Worm (Caenorhabditis elegans): ENCODE data around the gene dhps-1.

dhps-1 gene

DNA sequence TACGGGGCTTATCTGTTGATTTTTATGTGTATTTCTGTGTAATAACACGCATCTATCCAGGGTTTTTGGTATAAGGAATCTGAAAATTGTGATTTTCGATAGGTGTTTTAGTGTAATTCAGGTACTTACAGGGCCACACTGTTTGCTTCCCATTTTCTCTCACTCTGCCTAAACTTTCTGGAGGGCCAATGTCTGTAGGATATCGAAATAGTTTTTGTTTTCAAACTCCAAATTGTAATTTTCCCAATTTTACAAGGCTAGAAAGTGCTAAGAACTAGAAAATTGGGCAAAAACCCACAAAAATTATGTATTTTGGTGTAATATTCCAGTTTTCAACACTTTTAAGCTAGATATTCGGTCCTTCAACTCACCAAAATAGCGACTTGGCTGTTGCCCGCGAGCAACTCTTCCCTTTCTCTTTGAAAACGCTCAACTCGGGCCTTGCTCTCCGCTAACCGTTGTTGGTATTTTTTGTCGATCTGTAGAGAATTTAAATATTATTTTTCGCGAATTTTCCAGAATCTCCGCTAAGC, 16.0 kb upstream of the dhps-1 start:
- no peak for TF ChIP-seq Y55F3AM.14 (GFP tag; optimal IDR thresholded peaks at IDR 0.05)
- TF ChIP-seq lsy-2 (tag; optimal IDR thresholded peaks at IDR 0.05): peak in 1 of 2 experiments; percentile 10
- no peak for TF ChIP-seq dmd-4 (tag; optimal IDR thresholded peaks at IDR 0.05)

- TF ChIP-seq mab-5 (tag; optimal IDR thresholded peaks at IDR 0.05): no peak
- TF ChIP-seq ama-1 (optimal IDR thresholded peaks at IDR 0.05): peak; percentile 70
Measured at ce11 chrII:11977363-11977762, 15.4 kb upstream of the dhps-1 start, which contains the start of gene Y17G7B.21. Gene Y17G7B.21, minus strand, starts transcription at chrII:11977661.

DNA sequence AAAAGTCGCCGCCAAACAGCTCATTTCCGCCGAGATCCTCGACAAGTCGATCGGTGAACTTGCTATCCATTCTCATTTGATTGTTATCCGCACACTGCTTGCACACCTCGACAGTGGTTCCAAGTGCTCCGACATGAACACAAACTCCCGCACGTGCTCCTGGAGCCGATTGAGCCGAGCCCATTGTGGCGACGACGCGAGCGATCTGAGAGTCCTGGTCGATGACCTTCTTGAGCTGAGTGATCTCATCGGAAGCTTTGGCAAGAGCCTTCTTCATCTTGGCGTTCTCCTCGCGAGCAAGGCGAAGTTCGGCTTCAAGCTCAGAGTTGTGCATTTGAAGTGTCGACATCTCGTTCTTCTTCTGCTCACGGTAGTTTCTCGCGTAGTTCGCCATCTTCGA, 14.3 kb upstream of the dhps-1 start:
- TF ChIP-seq nhr-6 (tag; optimal IDR thresholded peaks at IDR 0.05) (no peak), zag-1 (tag; optimal IDR thresholded peaks at IDR 0.05) (no peak), ztf-4 (tag; optimal IDR thresholded peaks at IDR 0.05) (no peak), lin-39 (tag; optimal IDR thresholded peaks at IDR 0.05) (no peak), skn-1 (tag; optimal IDR thresholded peaks at IDR 0.05) (no peak)

DNA sequence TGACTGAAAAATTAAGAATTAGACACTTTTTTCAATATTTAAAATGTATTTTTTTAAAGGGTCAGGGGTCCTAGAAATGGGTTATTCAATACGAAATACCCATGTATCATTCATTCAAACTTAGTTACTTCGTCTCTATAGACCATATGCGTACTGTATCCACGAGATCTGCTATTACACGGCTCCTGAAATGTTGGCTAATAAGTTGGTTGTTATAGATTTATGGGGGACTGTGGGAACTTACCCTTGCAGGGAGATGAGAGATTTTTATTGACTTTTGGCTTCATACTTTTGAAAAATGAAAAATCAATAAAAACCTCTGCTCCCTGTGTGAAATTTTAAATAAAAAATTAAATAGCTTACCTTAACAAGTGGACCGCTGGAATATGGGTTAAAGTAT, 13.9 kb upstream of the dhps-1 start:
- no peak for TF ChIP-seq ceh-16 (tag; optimal IDR thresholded peaks at IDR 0.05)
- TF ChIP-seq nhr-21 (tag; optimal IDR thresholded peaks at IDR 0.05): no peak
- no peak for TF ChIP-seq nhr-12 (tag; optimal IDR thresholded peaks at IDR 0.05)
- no peak for TF ChIP-seq sma-9 (GFP tag; optimal IDR thresholded peaks at IDR 0.05)
- no peak for TF ChIP-seq sma-9 (tag; optimal IDR thresholded peaks at IDR 0.05)
- no peak for TF ChIP-seq dmd-4 (tag; optimal IDR thresholded peaks at IDR 0.05)

- TF ChIP-seq elt-3 (tag; optimal IDR thresholded peaks at IDR 0.05) (no peak), C34F6.9 (tag; optimal IDR thresholded peaks at IDR 0.05) (peak; percentile 77), ama-1 (optimal IDR thresholded peaks at IDR 0.05) (peak; percentile 64), unc-55 (GFP tag; optimal IDR thresholded peaks at IDR 0.05) (peak; percentile 23), lsy-2 (tag; optimal IDR thresholded peaks at IDR 0.05) (peak in 1 of 2 experiments; percentile 23), zag-1 (tag; optimal IDR thresholded peaks at IDR 0.05) (peak; percentile 44), mbf-1 (tag; optimal IDR thresholded peaks at IDR 0.05) (no peak)
Measured at ce11 chrII:11979449-11980095, 13.2 kb upstream of the dhps-1 start, which contains the start of the genes ash-2 and Y17G7B.20. Gene ash-2, plus strand, starts transcription at chrII:11979838. Gene Y17G7B.20, minus strand, starts transcription at chrII:11979844.

ce11 chrII:11980110-11980509, 12.7 kb upstream of the dhps-1 start:
- no peak for TF ChIP-seq ztf-11 (tag; optimal IDR thresholded peaks at IDR 0.05)
- TF ChIP-seq nhr-12 (tag; optimal IDR thresholded peaks at IDR 0.05): no peak
- TF ChIP-seq ceh-82 (tag; optimal IDR thresholded peaks at IDR 0.05): peak; percentile 46
- no peak for TF ChIP-seq peb-1 (tag; optimal IDR thresholded peaks at IDR 0.05)
- peak; percentile 92 for TF ChIP-seq sem-4 (tag; optimal IDR thresholded peaks at IDR 0.05)
- TF ChIP-seq skn-1 (tag; optimal IDR thresholded peaks at IDR 0.05): no peak
- peak; percentile 85 for TF ChIP-seq gmeb-1 (tag; optimal IDR thresholded peaks at IDR 0.05)
- TF ChIP-seq ztf-4 (tag; optimal IDR thresholded peaks at IDR 0.05): peak; percentile 80
- TF ChIP-seq mab-5 (tag; optimal IDR thresholded peaks at IDR 0.05): peak; percentile 81
- TF ChIP-seq R02D3.7 (tag; optimal IDR thresholded peaks at IDR 0.05): peak; percentile 10
- TF ChIP-seq lsy-2 (tag; optimal IDR thresholded peaks at IDR 0.05): peak; percentile 85 to 96
- no peak for TF ChIP-seq ztf-1 (GFP tag; conservative IDR thresholded peaks at IDR 0.05)
- TF ChIP-seq nhr-10 (tag; optimal IDR thresholded peaks at IDR 0.05): peak; percentile 17
- peak; percentile 72 for TF ChIP-seq egl-27 (tag; optimal IDR thresholded peaks at IDR 0.05)
- TF ChIP-seq nhr-237 (tag; optimal IDR thresholded peaks at IDR 0.05): peak; percentile 24
- no peak for TF ChIP-seq unc-62 (GFP tag; optimal IDR thresholded peaks at IDR 0.05)
- TF ChIP-seq lin-13 (GFP tag; optimal IDR thresholded peaks at IDR 0.05): peak; percentile 93
- TF ChIP-seq sma-9 (GFP tag; optimal IDR thresholded peaks at IDR 0.05): no peak
- no peak for TF ChIP-seq sma-9 (tag; optimal IDR thresholded peaks at IDR 0.05)
- TF ChIP-seq aly-2 (tag; optimal IDR thresholded peaks at IDR 0.05): no peak
- TF ChIP-seq nhr-25 (tag; optimal IDR thresholded peaks at IDR 0.05): peak; percentile 92
- TF ChIP-seq C34F6.9 (tag; optimal IDR thresholded peaks at IDR 0.05): peak; percentile 89
- peak; percentile 93 for TF ChIP-seq nhr-6 (tag; optimal IDR thresholded peaks at IDR 0.05)
- no peak for TF ChIP-seq lin-39 (tag; optimal IDR thresholded peaks at IDR 0.05)
- TF ChIP-seq nhr-23 (tag; optimal IDR thresholded peaks at IDR 0.05): no peak
- TF ChIP-seq ZK546.5 (tag; optimal IDR thresholded peaks at IDR 0.05): peak; percentile 99
- peak; percentile 71 for TF ChIP-seq blmp-1 (tag; optimal IDR thresholded peaks at IDR 0.05; ENCODE audit: insufficient read depth)
- peak; percentile 88 for TF ChIP-seq lin-11 (tag; optimal IDR thresholded peaks at IDR 0.05)
- no peak for TF ChIP-seq mbf-1 (tag; optimal IDR thresholded peaks at IDR 0.05)
- no peak for TF ChIP-seq zag-1 (tag; optimal IDR thresholded peaks at IDR 0.05)
- TF ChIP-seq nhr-11 (tag; optimal IDR thresholded peaks at IDR 0.05): no peak
- TF ChIP-seq nhr-77 (tag; optimal IDR thresholded peaks at IDR 0.05): peak; percentile 80
- TF ChIP-seq Y55F3AM.14 (GFP tag; optimal IDR thresholded peaks at IDR 0.05): no peak
- no peak for TF ChIP-seq alr-1 (tag; optimal IDR thresholded peaks at IDR 0.05)
- peak; percentile 58 for TF ChIP-seq snpc-4 (tag; optimal IDR thresholded peaks at IDR 0.05)

Data from whole organism, L2 larva.